Worm (Caenorhabditis elegans): Measurements from ENCODE around the gene ZK1098.11.

ZK1098.11 gene

ce11 chrIII:9590212-9590611, 33.8 kb downstream of the ZK1098.11 start:
- TF ChIP-seq ces-1 (GFP tag; optimal IDR thresholded peaks at IDR 0.05), result no peak
- no peak for TF ChIP-seq mef-2 (tag; optimal IDR thresholded peaks at IDR 0.05)
- peak in 1 of 2 experiments; percentile 2 for TF ChIP-seq mdl-1 (tag; optimal IDR thresholded peaks at IDR 0.05)
- no peak for TF ChIP-seq mab-9 (GFP tag; IDR thresholded peaks at IDR 0.05)
- no peak for TF ChIP-seq nhr-237 (tag; optimal IDR thresholded peaks at IDR 0.05)
- no peak for TF ChIP-seq C04F5.9 (tag; optimal IDR thresholded peaks at IDR 0.05)
- no peak for TF ChIP-seq blmp-1 (tag; optimal IDR thresholded peaks at IDR 0.05)
- peak; percentile 83 for TF ChIP-seq elt-2 (tag; optimal IDR thresholded peaks at IDR 0.05)

ce11 chrIII:9592118-9592517, 35.7 kb downstream of the ZK1098.11 start, which contains the start of gene acox-1.5:
TSS of gene acox-1.5 (minus strand) at chrIII:9592192.
- TF ChIP-seq dpl-1 (GFP tag; optimal IDR thresholded peaks at IDR 0.05) (no peak), elt-2 (tag; optimal IDR thresholded peaks at IDR 0.05) (peak; percentile 35)

- no peak for TF ChIP-seq ztf-4 (tag; optimal IDR thresholded peaks at IDR 0.05)
- TF ChIP-seq egl-13 (tag; optimal IDR thresholded peaks at IDR 0.05), result no peak
These were observed 39.2 kb downstream of the ZK1098.11 start, which contains the start of gene rom-2 for ce11 chrIII:9595563-9595962. TSS of gene rom-2 (minus strand) at chrIII:9595663.

- TF ChIP-seq ama-1 (optimal IDR thresholded peaks at IDR 0.05) (no peak), nhr-28 (tag; optimal IDR thresholded peaks at IDR 0.05) (no peak), hlh-17 (GFP tag; optimal IDR thresholded peaks at IDR 0.05; ENCODE audit: borderline replicate concordance) (no peak), aha-1 (tag; optimal IDR thresholded peaks at IDR 0.05) (no peak), ztf-4 (tag; optimal IDR thresholded peaks at IDR 0.05) (no peak), irx-1 (tag; optimal IDR thresholded peaks at IDR 0.05) (no peak), nhr-77 (tag; optimal IDR thresholded peaks at IDR 0.05) (no peak), isw-1 (GFP tag; IDR thresholded peaks at IDR 0.05) (no peak), unc-86 (tag; optimal IDR thresholded peaks at IDR 0.05) (no peak), zag-1 (tag; optimal IDR thresholded peaks at IDR 0.05) (no peak), xbp-1 (tag; optimal IDR thresholded peaks at IDR 0.05) (no peak), fkh-4 (tag; optimal IDR thresholded peaks at IDR 0.05; ENCODE audit: borderline replicate concordance) (no peak), sox-4 (tag; optimal IDR thresholded peaks at IDR 0.05) (no peak), C04F5.9 (tag; optimal IDR thresholded peaks at IDR 0.05) (no peak), alr-1 (tag; optimal IDR thresholded peaks at IDR 0.05; ENCODE audit: borderline replicate concordance) (no peak)
These were observed 40.6 kb downstream of the ZK1098.11 start, which contains the start of gene C48B4.12 for ce11 chrIII:9597044-9597443. TSS of gene C48B4.12 (plus strand) at chrIII:9597344.

ce11 chrIII:9598168-9598567, 41.8 kb downstream of the ZK1098.11 start, which contains the start of gene F58A4.1:
TSS of gene F58A4.1 (plus strand) at chrIII:9598468.
- TF ChIP-seq rnt-1 (tag; optimal IDR thresholded peaks at IDR 0.05), result no peak
- no peak for TF ChIP-seq egl-13 (tag; optimal IDR thresholded peaks at IDR 0.05)
- TF ChIP-seq mep-1 (tag; optimal IDR thresholded peaks at IDR 0.05), result no peak
- no peak for TF ChIP-seq C04F5.9 (tag; optimal IDR thresholded peaks at IDR 0.05)
- TF ChIP-seq lin-39 (tag; optimal IDR thresholded peaks at IDR 0.05), result no peak
- TF ChIP-seq nhr-85 (tag), result no peak
- no peak for TF ChIP-seq ama-1 (optimal IDR thresholded peaks at IDR 0.05)
- TF ChIP-seq nhr-47 (tag; optimal IDR thresholded peaks at IDR 0.05), result no peak
- TF ChIP-seq zip-4 (GFP tag; optimal IDR thresholded peaks at IDR 0.05), result no peak
- TF ChIP-seq unc-130 (tag; optimal IDR thresholded peaks at IDR 0.05), result no peak
- no peak for TF ChIP-seq nhr-84 (tag; optimal IDR thresholded peaks at IDR 0.05)
- no peak for TF ChIP-seq irx-1 (tag; optimal IDR thresholded peaks at IDR 0.05)
- no peak for TF ChIP-seq efl-3 (GFP tag; optimal IDR thresholded peaks at IDR 0.05)
- no peak for TF ChIP-seq lin-35 (GFP tag; optimal IDR thresholded peaks at IDR 0.05)
- TF ChIP-seq fkh-10 (GFP tag; optimal IDR thresholded peaks at IDR 0.05), result no peak
- TF ChIP-seq snpc-4 (tag; optimal IDR thresholded peaks at IDR 0.05), result no peak
- TF ChIP-seq fkh-8 (tag; optimal IDR thresholded peaks at IDR 0.05), result no peak
- no peak for TF ChIP-seq ces-1 (GFP tag; optimal IDR thresholded peaks at IDR 0.05)
- TF ChIP-seq pqm-1 (tag; optimal IDR thresholded peaks at IDR 0.05), result no peak
- no peak for TF ChIP-seq grh-1 (GFP tag; IDR thresholded peaks at IDR 0.05)

Measured in whole organism, L1 larva.